Fruit fly (Drosophila melanogaster) S2 (cell line): ENCODE results near the gene slmb.

Experiments used
- CG8478 ChIP-seq: fragments of >200 bp; optimal IDR thresholded peaks from 2 replicates; lab custom pipeline; 2018
- CTCF ChIP-seq, 2 experiments: fragments of >200 bp; optimal IDR thresholded peaks; 2 replicates each; lab custom pipeline; 2018

DNA sequence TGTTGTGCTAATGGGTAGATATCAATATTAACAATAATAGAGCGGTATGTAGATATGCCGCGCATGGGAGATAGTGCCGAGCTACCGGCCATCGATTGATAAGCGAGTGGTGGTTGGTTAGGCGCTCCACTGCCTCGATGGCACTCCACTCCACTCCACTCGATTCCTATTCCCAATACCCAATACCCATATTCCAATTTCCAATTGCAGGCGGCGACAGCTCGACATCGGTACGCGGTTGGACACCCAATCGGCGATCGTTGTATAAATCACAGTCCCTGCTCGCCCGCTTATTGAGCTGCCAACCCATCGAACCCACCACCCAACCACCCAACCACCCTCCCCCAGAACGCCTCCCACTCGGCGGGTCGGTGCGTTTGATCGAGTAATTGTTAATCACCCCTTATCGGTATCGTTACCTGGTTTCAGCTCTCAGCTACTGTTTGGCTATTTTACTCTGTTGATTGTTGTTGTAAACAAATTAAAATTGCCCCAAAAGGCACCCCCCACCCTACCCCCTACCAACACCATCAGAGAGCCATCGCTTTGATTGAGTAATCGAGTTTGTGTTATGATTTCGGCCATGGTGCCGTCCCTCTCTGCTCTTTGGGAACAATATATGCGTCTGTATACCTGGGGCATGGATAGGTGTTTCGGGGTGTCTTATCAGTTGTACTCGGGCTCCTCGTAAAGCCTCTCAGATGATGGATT is 46.3 kb downstream of the slmb start, which contains the start of gene HHEX:
- no peak for TF ChIP-seq CTCF (optimal IDR thresholded peaks at IDR 0.05; lab: Kevin White, UChicago)
- TF ChIP-seq CG8478 (lab: Kevin White, UChicago): no peak
